Worm (Caenorhabditis elegans): ENCODE data around the gene R52.5.
A peak's percentile ranks its signal among the peaks of the same experiment; 100 is the strongest.

ce11 chrII:2091972-2092371, 17.9 kb downstream of the R52.5 start, which contains the start of gene T16A1.10:
- TF ChIP-seq nhr-76 (tag; optimal IDR thresholded peaks at IDR 0.05): no peak
- peak; percentile 2 for TF ChIP-seq lin-13 (tag; optimal IDR thresholded peaks at IDR 0.05)
- no peak for TF ChIP-seq M03D4.4 (tag; optimal IDR thresholded peaks at IDR 0.05)

Data from whole organism, mixed stage, embryonic.